Fruit fly (Drosophila melanogaster) whole organism, embryonic: Measurements from ENCODE around the gene Gr63a.

ENCODE experiments used
- CG11247 ChIP-seq: fragments of 200-800 bp; sonication (Bioruptor generic); IDR thresholded peaks from 2 replicates; pipeline ENCODE4 v1.3.6; 2022; ENCODE audit warnings: missing biosample characterization, missing genetic modification characterization
- CG12299 ChIP-seq: fragments of 200-800 bp; sonication (Bioruptor generic); optimal IDR thresholded peaks from 2 replicates; lab custom pipeline; 2018; ENCODE audit warnings: missing biosample characterization, mild to moderate bottlenecking, missing genetic modification characterization
- CG14860 ChIP-seq: fragments of 200-800 bp; sonication (Bioruptor generic); IDR thresholded peaks from 3 replicates; pipeline ENCODE4 v1.3.6; 2022; ENCODE audit warnings: missing biosample characterization, missing genetic modification characterization; ENCODE audit not compliant: partially characterized antibody
- CG14965 ChIP-seq: fragments of 200-800 bp; sonication (Bioruptor generic); optimal IDR thresholded peaks from 2 replicates; lab custom pipeline; 2016; ENCODE audit warnings: missing biosample characterization, missing genetic modification characterization, borderline replicate concordance
- CG15073 ChIP-seq: fragments of 200-800 bp; sonication (Bioruptor generic); optimal IDR thresholded peaks from 2 replicates; lab custom pipeline; 2016; ENCODE audit warnings: missing biosample characterization, missing genetic modification characterization
- CG1647 ChIP-seq: fragments of 200-800 bp; sonication (Bioruptor generic); optimal IDR thresholded peaks from 3 replicates; lab custom pipeline; 2016; ENCODE audit warnings: missing biosample characterization, missing genetic modification characterization
- CG17829 ChIP-seq: fragments of 200-800 bp; optimal IDR thresholded peaks from 2 replicates; lab custom pipeline; 2019; ENCODE audit warnings: missing biosample characterization, mild to moderate bottlenecking, missing genetic modification characterization, moderate library complexity
- CG18619 ChIP-seq: fragments of 200-800 bp; sonication (Bioruptor generic); optimal IDR thresholded peaks from 3 replicates; lab custom pipeline; 2017; ENCODE audit warnings: missing biosample characterization, mild to moderate bottlenecking, missing genetic modification characterization
- CG2712 ChIP-seq: fragments of 200-800 bp; optimal IDR thresholded peaks from 3 replicates; lab custom pipeline; 2019; ENCODE audit warnings: missing biosample characterization, mild to moderate bottlenecking, missing genetic modification characterization, moderate library complexity
- CG2889 ChIP-seq: fragments of 200-800 bp; sonication (Bioruptor generic); IDR thresholded peaks from 3 replicates; pipeline ENCODE4 v1.3.6; 2022; ENCODE audit warnings: missing biosample characterization, missing genetic modification characterization
- CG30431 ChIP-seq: fragments of 200-800 bp; sonication (Bioruptor generic); optimal IDR thresholded peaks from 2 replicates; lab custom pipeline; 2017; ENCODE audit warnings: missing biosample characterization, missing genetic modification characterization
- CG31365 ChIP-seq: fragments of 200-800 bp; sonication (Bioruptor generic); optimal IDR thresholded peaks from 2 replicates; lab custom pipeline; 2018; ENCODE audit warnings: missing biosample characterization, mild to moderate bottlenecking, missing genetic modification characterization
- CG3995 ChIP-seq: fragments of 200-800 bp; sonication (Bioruptor generic); optimal IDR thresholded peaks from 3 replicates; lab custom pipeline; 2016; ENCODE audit warnings: missing biosample characterization, missing genetic modification characterization
- CG4820 ChIP-seq: fragments of 200-800 bp; sonication (Bioruptor generic); optimal IDR thresholded peaks from 3 replicates; lab custom pipeline; 2016; ENCODE audit warnings: missing biosample characterization, missing genetic modification characterization
- CG7372 ChIP-seq: fragments of 200-800 bp; sonication (Bioruptor generic); IDR thresholded peaks from 2 replicates; pipeline ENCODE4 v1.3.6; 2022; ENCODE audit warnings: missing biosample characterization, missing genetic modification characterization
- CG8281 ChIP-seq: fragments of 200-800 bp; sonication (Bioruptor generic); optimal IDR thresholded peaks from 2 replicates; lab custom pipeline; 2018; ENCODE audit warnings: missing biosample characterization, mild to moderate bottlenecking, missing genetic modification characterization, moderate library complexity
- CoRest ChIP-seq: fragments of 200-800 bp; sonication (Bioruptor generic); optimal IDR thresholded peaks from 3 replicates; lab custom pipeline; 2018; ENCODE audit warnings: missing biosample characterization, mild to moderate bottlenecking, missing genetic modification characterization, moderate library complexity
- Dip2 ChIP-seq: fragments of 200-800 bp; sonication (Bioruptor generic); IDR thresholded peaks from 2 replicates; pipeline ENCODE4 v1.3.6; 2022; ENCODE audit warnings: missing biosample characterization, missing genetic modification characterization
- Doc2 ChIP-seq: fragments of 200-800 bp; sonication (Bioruptor generic); IDR thresholded peaks from 2 replicates; pipeline ENCODE4 v1.3.6; 2022; ENCODE audit warnings: missing biosample characterization, missing genetic modification characterization
- Hand ChIP-seq: fragments of 200-800 bp; sonication (Bioruptor generic); optimal IDR thresholded peaks from 2 replicates; lab custom pipeline; 2017; ENCODE audit warnings: mild to moderate bottlenecking, missing biosample characterization, missing genetic modification reagents, missing genetic modification characterization
- Hr39 ChIP-seq: fragments of >200 bp; optimal IDR thresholded peaks from 2 replicates; lab custom pipeline; 2017
- Hr51 ChIP-seq, 2 experiments: fragments of 200-800 bp; sonication (Bioruptor generic); optimal IDR thresholded peaks; 2 replicates in 1 of 2; 3 replicates in 1 of 2; lab custom pipeline; 2016 to 2018; ENCODE audit warnings: missing biosample characterization in 2 of 2, missing genetic modification characterization in 2 of 2, mild to moderate bottlenecking in 1 of 2, moderate library complexity in 1 of 2
- Lhr ChIP-seq: fragments of 200-800 bp; sonication (Bioruptor generic); optimal IDR thresholded peaks from 3 replicates; lab custom pipeline; 2017; ENCODE audit warnings: mild to moderate bottlenecking, missing biosample characterization, missing genetic modification reagents, missing genetic modification characterization
- MTF-1 ChIP-seq: fragments of 200-800 bp; sonication (Bioruptor generic); optimal IDR thresholded peaks from 2 replicates; lab custom pipeline; 2018; ENCODE audit warnings: missing biosample characterization, mild to moderate bottlenecking, missing genetic modification characterization, borderline replicate concordance
- Med ChIP-seq: fragments of 200-800 bp; sonication (Bioruptor generic); peaks from one replicate; lab custom pipeline; 2016; ENCODE audit warnings: missing biosample characterization, missing genetic modification characterization, mild to moderate bottlenecking, inconsistent platforms, moderate library complexity
- Nf-YA ChIP-seq: fragments of 200-800 bp; sonication (Bioruptor generic); IDR thresholded peaks from 2 replicates; pipeline ENCODE4 v1.3.6; 2022; ENCODE audit warnings: missing biosample characterization, missing genetic modification characterization
- Xbp1 ChIP-seq: fragments of 200-800 bp; sonication (Bioruptor generic); optimal IDR thresholded peaks from 3 replicates; lab custom pipeline; 2016; ENCODE audit warnings: missing biosample characterization, mild to moderate bottlenecking, missing genetic modification characterization
- az2 ChIP-seq: fragments of 200-800 bp; sonication (Bioruptor generic); optimal IDR thresholded peaks from 3 replicates; lab custom pipeline; 2016; ENCODE audit warnings: missing biosample characterization, missing genetic modification characterization
- btn ChIP-seq: fragments of 200-800 bp; sonication (Bioruptor generic); optimal IDR thresholded peaks from 2 replicates; lab custom pipeline; 2016; ENCODE audit warnings: missing biosample characterization, missing genetic modification characterization
- crc ChIP-seq: fragments of 200-800 bp; sonication (Bioruptor generic); optimal IDR thresholded peaks from 2 replicates; lab custom pipeline; 2016; ENCODE audit warnings: missing biosample characterization, missing genetic modification characterization
- dmrt11E ChIP-seq: fragments of 200-800 bp; sonication (Bioruptor generic); optimal IDR thresholded peaks from 3 replicates; lab custom pipeline; 2018; ENCODE audit warnings: missing biosample characterization, mild to moderate bottlenecking, missing genetic modification characterization, moderate library complexity
- dpn ChIP-seq, 2 experiments: fragments of 200-800 bp; sonication (Bioruptor generic); optimal IDR thresholded peaks; 3 replicates each; lab custom pipeline; 2016; ENCODE audit warnings: missing biosample characterization in 2 of 2, missing genetic modification characterization in 2 of 2
- dysf ChIP-seq: fragments of 200-800 bp; sonication (Bioruptor generic); IDR thresholded peaks from 3 replicates; pipeline ENCODE4 v1.3.6; 2022; ENCODE audit warnings: missing biosample characterization, missing genetic modification characterization
- fu2 ChIP-seq: fragments of 200-800 bp; sonication (Bioruptor generic); optimal IDR thresholded peaks from 2 replicates; lab custom pipeline; 2016; ENCODE audit warnings: missing biosample characterization, missing genetic modification characterization
- gcm ChIP-seq: fragments of 200-800 bp; sonication (Bioruptor generic); optimal IDR thresholded peaks from 2 replicates; lab custom pipeline; 2019; ENCODE audit warnings: missing biosample characterization, mild to moderate bottlenecking, missing genetic modification characterization, moderate library complexity
- gsb-n ChIP-seq: fragments of 200-800 bp; sonication (Bioruptor generic); optimal IDR thresholded peaks from 3 replicates; lab custom pipeline; 2018; ENCODE audit warnings: missing biosample characterization, mild to moderate bottlenecking, missing genetic modification characterization
- hbn ChIP-seq: fragments of 200-800 bp; sonication (Bioruptor generic); IDR thresholded peaks from 2 replicates; pipeline ENCODE4 v1.3.6; 2022; ENCODE audit warnings: missing biosample characterization, missing genetic modification characterization; ENCODE audit not compliant: partially characterized antibody
- lbe ChIP-seq: fragments of 200-800 bp; sonication (Bioruptor generic); optimal IDR thresholded peaks from 2 replicates; lab custom pipeline; 2016; ENCODE audit warnings: missing biosample characterization, mild to moderate bottlenecking, missing genetic modification characterization
- lola ChIP-seq, 3 experiments: fragments of >200 bp in 2 of 3; fragments of 200-800 bp in 1 of 3; sonication (Bioruptor generic) in 1 of 3; optimal IDR thresholded peaks; 2 replicates each; lab custom pipeline; 2017 to 2019; ENCODE audit warnings: missing biosample characterization in 3 of 3, missing genetic modification characterization in 3 of 3, mild to moderate bottlenecking in 1 of 3, moderate library complexity in 1 of 3
- luna ChIP-seq: fragments of 200-800 bp; sonication (Bioruptor generic); optimal IDR thresholded peaks from 2 replicates; lab custom pipeline; 2016; ENCODE audit warnings: missing biosample characterization, missing genetic modification characterization
- nerfin-1 ChIP-seq: fragments of 200-800 bp; sonication (Bioruptor generic); optimal IDR thresholded peaks from 3 replicates; lab custom pipeline; 2019; ENCODE audit warnings: missing biosample characterization, mild to moderate bottlenecking, missing genetic modification characterization, moderate library complexity
- otp ChIP-seq: fragments of 200-800 bp; sonication (Bioruptor generic); IDR thresholded peaks from 3 replicates; pipeline ENCODE4, ENCODE4 v1.3.6; 2022; ENCODE audit warnings: missing biosample characterization, missing genetic modification characterization
- phol ChIP-seq: fragments of 200-800 bp; sonication (Bioruptor generic); optimal IDR thresholded peaks from 3 replicates; lab custom pipeline; 2018; ENCODE audit warnings: missing biosample characterization, mild to moderate bottlenecking, missing genetic modification characterization, moderate library complexity
- sens-2 ChIP-seq: fragments of 200-800 bp; sonication (Bioruptor generic); IDR thresholded peaks from 2 replicates; pipeline ENCODE4 v1.3.6; 2022; ENCODE audit warnings: missing biosample characterization, missing genetic modification characterization
- slbo ChIP-seq: fragments of 200-800 bp; sonication (Bioruptor generic); IDR thresholded peaks from 2 replicates; pipeline ENCODE4 v1.3.6; 2022; ENCODE audit warnings: missing biosample characterization, missing genetic modification characterization
- sqz ChIP-seq: fragments of 200-800 bp; sonication (Bioruptor generic); optimal IDR thresholded peaks from 3 replicates; lab custom pipeline; 2018; ENCODE audit warnings: missing biosample characterization, mild to moderate bottlenecking, missing genetic modification characterization
- tap ChIP-seq: fragments of 200-800 bp; optimal IDR thresholded peaks from 3 replicates; lab custom pipeline; 2019; ENCODE audit warnings: missing biosample characterization, mild to moderate bottlenecking, missing genetic modification characterization, moderate library complexity
- tll ChIP-seq, 2 experiments: fragments of 200-800 bp in 1 of 2; fragments of >200 bp in 1 of 2; sonication (Bioruptor generic) in 1 of 2; optimal IDR thresholded peaks; 2 replicates each; lab custom pipeline; 2017 to 2019; ENCODE audit warnings: missing biosample characterization in 2 of 2, missing genetic modification characterization in 2 of 2, mild to moderate bottlenecking in 1 of 2, moderate library complexity in 1 of 2
- wdn ChIP-seq: fragments of 200-800 bp; sonication (Bioruptor generic); IDR thresholded peaks from 2 replicates; pipeline ENCODE4 v1.3.6; 2022; ENCODE audit warnings: missing biosample characterization, missing genetic modification characterization

Gene Gr63a

dm6 chr3L:3928205-3928942, 32.0 kb upstream of the Gr63a start (continued):
- peak; percentile 82 for TF ChIP-seq CG1647 (GFP tag; lab: Kevin White, UChicago)
- peak; percentile 83 for TF ChIP-seq CG7372
- peak; percentile 67 for TF ChIP-seq MTF-1 (GFP tag; lab: Kevin White, UChicago)
- no peak for TF ChIP-seq tll (GFP tag; optimal IDR thresholded peaks at IDR 0.05; lab: Kevin White, UChicago)
- peak; percentile 51 for TF ChIP-seq CG31365 (tag; lab: Kevin White, UChicago)
- peak; percentile 76 to 86 for TF ChIP-seq Hr51 (GFP tag; optimal IDR thresholded peaks at IDR 0.05; lab: Kevin White, UChicago)
- peak; percentile 77; the same call in 2 of the 3 replicates for TF ChIP-seq otp (GFP tag; lab: Robert Waterston, UW)
- TF ChIP-seq az2 = peak; percentile 83
- TF ChIP-seq sens-2 (GFP tag; lab: Robert Waterston, UW) = peak; percentile 78
- TF ChIP-seq CG18619 = peak; percentile 89
- TF ChIP-seq phol (tag; lab: Kevin White, UChicago) = peak; percentile 64
- no peak for TF ChIP-seq Lhr (GFP tag; lab: Kevin White, UChicago)
- TF ChIP-seq CG15073 = no peak
- TF ChIP-seq nerfin-1 = peak; percentile 62
- peak; percentile 81 for TF ChIP-seq tap
- TF ChIP-seq fu2 (GFP tag; lab: Kevin White, UChicago) = peak; percentile 90
- TF ChIP-seq CG17829 (tag; lab: Kevin White, UChicago) = no peak
- peak; percentile 86 for TF ChIP-seq Xbp1 (GFP tag; lab: Kevin White, UChicago)
- peak; percentile 90 for TF ChIP-seq dysf (GFP tag; lab: Robert Waterston, UW)
- TF ChIP-seq slbo = peak; percentile 97
- TF ChIP-seq crc (GFP tag; lab: Kevin White, UChicago) = peak; percentile 82
- TF ChIP-seq lbe = peak; percentile 87
- TF ChIP-seq sqz (GFP tag; lab: Kevin White, UChicago) = peak; percentile 47
- peak; percentile 70 for TF ChIP-seq CG12299 (tag; lab: Kevin White, UChicago)
- peak; percentile 45 for TF ChIP-seq btn (GFP tag; lab: Kevin White, UChicago)
- no peak for TF ChIP-seq lola (GFP tag; optimal IDR thresholded peaks at IDR 0.05; lab: Kevin White, UChicago)
- TF ChIP-seq luna (GFP tag; lab: Kevin White, UChicago) = peak; percentile 59
- peak; percentile 80 for TF ChIP-seq Nf-YA (GFP tag; lab: Robert Waterston, UW)
- no peak for TF ChIP-seq dmrt11E (tag; lab: Kevin White, UChicago)
- no peak for TF ChIP-seq Dip2
- no peak for TF ChIP-seq CG8281
- peak; percentile 72 for TF ChIP-seq CG4820 (GFP tag; lab: Kevin White, UChicago)
- no peak for TF ChIP-seq gcm (GFP tag; lab: Kevin White, UChicago)
- TF ChIP-seq Med (GFP tag; lab: Kevin White, UChicago) = peak; percentile 99
- TF ChIP-seq wdn (GFP tag; lab: Robert Waterston, UW) = peak; percentile 91
- peak; percentile 57 for TF ChIP-seq CG14965 (GFP tag; lab: Kevin White, UChicago)
- TF ChIP-seq CG3995 (GFP tag; lab: Kevin White, UChicago) = peak; percentile 67
- TF ChIP-seq Hr39 (lab: Kevin White, UChicago) = no peak
- peak; percentile 50; the same call in 1 of the 2 replicates for TF ChIP-seq Doc2 (GFP tag; lab: Robert Waterston, UW)
- TF ChIP-seq CG2889 (GFP tag; lab: Robert Waterston, UW) = peak; percentile 89
- TF ChIP-seq dpn (GFP tag; optimal IDR thresholded peaks at IDR 0.05; lab: Kevin White, UChicago) = peak; percentile 86 to 89
- no peak for TF ChIP-seq hbn
- TF ChIP-seq CG14860 (GFP tag; lab: Robert Waterston, UW) = no peak
- TF ChIP-seq gsb-n (tag; lab: Kevin White, UChicago) = no peak
- TF ChIP-seq Hand (GFP tag; lab: Kevin White, UChicago) = peak; percentile 89
- peak; percentile 83 for TF ChIP-seq CG11247 (GFP tag; lab: Robert Waterston, UW)
- TF ChIP-seq CG2712 (tag; lab: Kevin White, UChicago) = peak; percentile 68
- peak; percentile 90 for TF ChIP-seq CoRest
- TF ChIP-seq CG30431 (GFP tag; lab: Kevin White, UChicago) = peak; percentile 62
